Fruit fly (Drosophila melanogaster) whole organism, adult: ENCODE data around the gene grim.

Experiments used
- CG11617 ChIP-seq: fragments of 200-800 bp; sonication (Bioruptor generic); optimal IDR thresholded peaks from 2 replicates; lab custom pipeline; 2017; ENCODE audit warnings: mild to moderate bottlenecking, missing biosample characterization, missing genetic modification reagents, missing genetic modification characterization
- CG12768 ChIP-seq: fragments of 200-800 bp; sonication (Bioruptor generic); optimal IDR thresholded peaks from 2 replicates; lab custom pipeline; 2017; ENCODE audit warnings: missing biosample characterization, missing genetic modification characterization, mild to moderate bottlenecking, moderate library complexity, missing genetic modification reagents
- CG33017 ChIP-seq: fragments of 200-800 bp; sonication (Bioruptor generic); optimal IDR thresholded peaks from 2 replicates; lab custom pipeline; 2018; ENCODE audit warnings: missing biosample characterization, mild to moderate bottlenecking, missing genetic modification characterization, moderate library complexity
- CG5204 ChIP-seq: fragments of 200-800 bp; sonication (Bioruptor generic); optimal IDR thresholded peaks from 2 replicates; lab custom pipeline; 2016; ENCODE audit warnings: missing biosample characterization, missing genetic modification characterization
- CG7045 ChIP-seq: fragments of 200-800 bp; sonication (Bioruptor generic); optimal IDR thresholded peaks from 2 replicates; lab custom pipeline; 2017; ENCODE audit warnings: missing biosample characterization, mild to moderate bottlenecking, missing genetic modification characterization
- CG7101 ChIP-seq: fragments of 200-800 bp; sonication (Bioruptor generic); optimal IDR thresholded peaks from 2 replicates; lab custom pipeline; 2018; ENCODE audit warnings: missing biosample characterization, mild to moderate bottlenecking, missing genetic modification characterization, moderate library complexity
- Crg-1 ChIP-seq: fragments of 200-800 bp; sonication (Bioruptor generic); optimal IDR thresholded peaks from 2 replicates; lab custom pipeline; 2016; ENCODE audit warnings: missing biosample characterization, missing genetic modification characterization
- Hr96 ChIP-seq: fragments of 200-800 bp; sonication (Bioruptor generic); optimal IDR thresholded peaks from 2 replicates; lab custom pipeline; 2016; ENCODE audit warnings: missing biosample characterization, missing genetic modification characterization
- Mnt ChIP-seq: fragments of 200-800 bp; sonication (Bioruptor generic); optimal IDR thresholded peaks from 2 replicates; lab custom pipeline; 2016; ENCODE audit warnings: missing biosample characterization, mild to moderate bottlenecking, missing genetic modification characterization
- cnc ChIP-seq, 2 experiments: fragments of >200 bp; optimal IDR thresholded peaks; 2 replicates each; lab custom pipeline; 2017
- kay ChIP-seq: fragments of 200-800 bp; sonication (Bioruptor generic); peaks from one replicate; lab custom pipeline; 2016; ENCODE audit warnings: missing biosample characterization, missing genetic modification characterization, borderline replicate concordance
- pad ChIP-seq: fragments of 200-800 bp; sonication (Bioruptor generic); optimal IDR thresholded peaks from 3 replicates; lab custom pipeline; 2017; ENCODE audit warnings: missing biosample characterization, missing genetic modification characterization, mild to moderate bottlenecking, moderate library complexity, missing genetic modification reagents
- tj ChIP-seq: fragments of 200-800 bp; sonication (Bioruptor generic); optimal IDR thresholded peaks from 3 replicates; lab custom pipeline; 2017; ENCODE audit warnings: missing biosample characterization, mild to moderate bottlenecking, missing genetic modification characterization, moderate library complexity
- toe ChIP-seq: fragments of 200-800 bp; sonication (Bioruptor generic); optimal IDR thresholded peaks from 2 replicates; lab custom pipeline; 2016; ENCODE audit warnings: missing biosample characterization, missing genetic modification characterization

- no peak for TF ChIP-seq cnc (optimal IDR thresholded peaks at IDR 0.05; lab: Kevin White, UChicago)
- TF ChIP-seq kay: no peak
- no peak for TF ChIP-seq CG11617
- TF ChIP-seq CG5204 (GFP tag; lab: Kevin White, UChicago): no peak
- no peak for TF ChIP-seq Hr96 (GFP tag; lab: Kevin White, UChicago)
- no peak for TF ChIP-seq tj (GFP tag; lab: Kevin White, UChicago)
- TF ChIP-seq Crg-1 (GFP tag; lab: Kevin White, UChicago): no peak
- TF ChIP-seq Mnt (GFP tag; lab: Kevin White, UChicago): no peak
- no peak for TF ChIP-seq CG7045 (GFP tag; lab: Kevin White, UChicago)
- no peak for TF ChIP-seq CG33017
- TF ChIP-seq toe: no peak
- TF ChIP-seq pad: no peak
- no peak for TF ChIP-seq CG7101 (tag; lab: Kevin White, UChicago)
- TF ChIP-seq CG12768: no peak
Observed at dm6 chr3L:18297328-18297727, 6.9 kb downstream of the grim start.
